Worm (Caenorhabditis elegans) whole organism, mixed stage, embryonic: ENCODE results near the gene nhr-251.

Experiments used
- lsy-2 ChIP-seq: fragments of 150-350 bp; optimal IDR thresholded peaks from 2 replicates; lab custom pipeline; 2014; ENCODE audit warnings: missing biosample characterization, missing genetic modification characterization
- mab-5 ChIP-seq: fragments of 150-350 bp; optimal IDR thresholded peaks from 2 replicates; lab custom pipeline; 2014; ENCODE audit warnings: missing biosample characterization, missing genetic modification characterization
- snpc-4 ChIP-seq: fragments of 150-350 bp; optimal IDR thresholded peaks from 2 replicates; lab custom pipeline; 2014; ENCODE audit warnings: missing biosample characterization, missing genetic modification characterization
- unc-39 ChIP-seq: fragments of 150-350 bp; optimal IDR thresholded peaks from 2 replicates; lab custom pipeline; 2014; ENCODE audit warnings: missing biosample characterization, missing genetic modification characterization
- ztf-11 ChIP-seq: fragments of 150-350 bp; optimal IDR thresholded peaks from 2 replicates; lab custom pipeline; 2014; ENCODE audit warnings: missing biosample characterization, missing genetic modification characterization

DNA sequence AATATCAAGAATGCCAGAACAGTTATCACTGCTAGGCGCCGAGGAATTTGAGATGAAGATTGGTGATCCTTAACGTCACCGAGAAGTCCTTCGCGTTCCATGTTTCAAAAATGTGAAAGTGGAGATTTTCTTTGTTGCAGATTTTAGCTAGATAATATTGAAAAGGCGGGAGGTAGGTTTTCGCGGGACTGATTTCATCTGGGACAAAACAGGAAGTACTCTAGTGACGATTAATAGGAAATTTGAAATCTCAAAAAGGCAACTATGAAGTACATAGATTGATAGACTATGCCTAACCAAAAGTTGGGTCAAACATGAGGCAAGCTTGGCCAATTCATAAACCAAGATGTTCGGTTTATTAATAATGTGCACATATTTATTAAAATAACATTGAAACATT, 47.3 kb upstream of the nhr-251 start, which contains the start of gene C14C6.8:
- TF ChIP-seq lsy-2 (tag; lab: Kevin White, UChicago) = no peak
- no peak for TF ChIP-seq snpc-4 (tag; lab: Kevin White, UChicago)
- TF ChIP-seq ztf-11 (tag; lab: Kevin White, UChicago) = no peak
- TF ChIP-seq mab-5 = no peak
- TF ChIP-seq unc-39 (tag; lab: Kevin White, UChicago) = no peak
